Fruit fly (Drosophila melanogaster) whole organism, embryonic: ENCODE results near the gene kel.

Experiments used
- CG10209 ChIP-seq: fragments of 200-800 bp; sonication (Bioruptor generic); optimal IDR thresholded peaks from 3 replicates; lab custom pipeline; 2017; ENCODE audit warnings: missing biosample characterization, mild to moderate bottlenecking, missing genetic modification characterization, missing genetic modification reagents
- CG1024 ChIP-seq: fragments of 200-800 bp; sonication (Bioruptor generic); IDR thresholded peaks from 2 replicates; pipeline ENCODE4 v1.3.6; 2022; ENCODE audit warnings: missing biosample characterization, missing genetic modification characterization
- CG11504 ChIP-seq: fragments of 200-800 bp; sonication (Bioruptor generic); optimal IDR thresholded peaks from 3 replicates; lab custom pipeline; 2019; ENCODE audit warnings: missing biosample characterization, mild to moderate bottlenecking, missing genetic modification characterization, moderate library complexity
- CG12659 ChIP-seq: fragments of 200-800 bp; sonication (Bioruptor generic); optimal IDR thresholded peaks from 3 replicates; lab custom pipeline; 2017; ENCODE audit warnings: mild to moderate bottlenecking, missing biosample characterization, missing genetic modification reagents, missing genetic modification characterization
- CG12744 ChIP-seq: fragments of 200-800 bp; sonication (Bioruptor generic); optimal IDR thresholded peaks from 2 replicates; lab custom pipeline; 2016; ENCODE audit warnings: missing biosample characterization, missing genetic modification characterization
- CG13123 ChIP-seq: fragments of 200-800 bp; sonication (Bioruptor generic); optimal IDR thresholded peaks from 2 replicates; lab custom pipeline; 2016; ENCODE audit warnings: missing biosample characterization, missing genetic modification characterization
- CG13296 ChIP-seq: fragments of 200-800 bp; sonication (Bioruptor generic); optimal IDR thresholded peaks from 3 replicates; lab custom pipeline; 2018; ENCODE audit warnings: missing biosample characterization, mild to moderate bottlenecking, missing genetic modification characterization
- CG17186 ChIP-seq: fragments of 200-800 bp; sonication (Bioruptor generic); optimal IDR thresholded peaks from 3 replicates; lab custom pipeline; 2017; ENCODE audit warnings: missing biosample characterization, missing genetic modification reagents, missing genetic modification characterization
- CG17361 ChIP-seq: fragments of 200-800 bp; sonication (Bioruptor generic); IDR thresholded peaks from 3 replicates; pipeline ENCODE4 v1.3.6; 2022; ENCODE audit warnings: missing biosample characterization, missing genetic modification characterization
- CG2889 ChIP-seq: fragments of 200-800 bp; sonication (Bioruptor generic); IDR thresholded peaks from 3 replicates; pipeline ENCODE4 v1.3.6; 2022; ENCODE audit warnings: missing biosample characterization, missing genetic modification characterization
- CG34224 ChIP-seq: fragments of 200-800 bp; sonication (Bioruptor generic); IDR thresholded peaks from 3 replicates; pipeline ENCODE4 v1.3.6; 2022; ENCODE audit warnings: missing biosample characterization, missing genetic modification characterization; ENCODE audit not compliant: partially characterized antibody
- CG4282 ChIP-seq: fragments of 200-800 bp; sonication (Bioruptor generic); optimal IDR thresholded peaks from 2 replicates; lab custom pipeline; 2016; ENCODE audit warnings: missing biosample characterization, missing genetic modification characterization
- CG4360 ChIP-seq: fragments of 200-800 bp; sonication (Bioruptor generic); IDR thresholded peaks from 2 replicates; pipeline ENCODE4 v1.3.6; 2022; ENCODE audit warnings: missing biosample characterization, missing genetic modification characterization
- CG4404 ChIP-seq: fragments of 200-800 bp; sonication (Bioruptor generic); IDR thresholded peaks from 2 replicates; pipeline ENCODE4 v1.3.6; 2022; ENCODE audit warnings: missing biosample characterization, missing genetic modification characterization
- CG4707 ChIP-seq: fragments of 200-800 bp; sonication (Bioruptor generic); optimal IDR thresholded peaks from 2 replicates; lab custom pipeline; 2018; ENCODE audit warnings: missing biosample characterization, mild to moderate bottlenecking, missing genetic modification characterization, moderate library complexity
- CG7357 ChIP-seq: fragments of 200-800 bp; sonication (Bioruptor generic); IDR thresholded peaks from 3 replicates; pipeline ENCODE4 v1.3.6; 2022; ENCODE audit warnings: missing biosample characterization, missing genetic modification characterization
- CkIIα-i1 ChIP-seq: fragments of 200-800 bp; sonication (Bioruptor generic); IDR thresholded peaks from 2 replicates; pipeline ENCODE4 v1.3.6; 2022; ENCODE audit warnings: missing biosample characterization, missing genetic modification characterization
- Dbx ChIP-seq: fragments of 200-800 bp; sonication (Bioruptor generic); IDR thresholded peaks from 3 replicates; pipeline ENCODE4 v1.3.6; 2022; ENCODE audit warnings: missing biosample characterization, missing genetic modification characterization
- Dip3 ChIP-seq: fragments of 200-800 bp; sonication (Bioruptor generic); optimal IDR thresholded peaks from 3 replicates; lab custom pipeline; 2016; ENCODE audit warnings: missing biosample characterization, missing genetic modification characterization
- E2f2 ChIP-seq: fragments of 200-800 bp; sonication (Bioruptor generic); IDR thresholded peaks from 2 replicates; pipeline ENCODE4 v1.3.6; 2022; ENCODE audit warnings: missing biosample characterization, missing genetic modification characterization
- Lpt ChIP-seq: fragments of >200 bp; optimal IDR thresholded peaks from 2 replicates; lab custom pipeline; 2018; ENCODE audit warnings: missing biosample characterization, missing genetic modification characterization
- NFAT ChIP-seq: fragments of 200-800 bp; sonication (Bioruptor generic); IDR thresholded peaks from 2 replicates; pipeline ENCODE4 v1.3.6; 2022; ENCODE audit warnings: missing biosample characterization, missing genetic modification characterization
- Neu2 ChIP-seq: fragments of 200-800 bp; sonication (Bioruptor generic); optimal IDR thresholded peaks from 3 replicates; lab custom pipeline; 2016; ENCODE audit warnings: missing biosample characterization, missing genetic modification characterization, borderline replicate concordance
- Oli ChIP-seq: fragments of 200-800 bp; sonication (Bioruptor generic); optimal IDR thresholded peaks from 2 replicates; lab custom pipeline; 2018; ENCODE audit warnings: missing biosample characterization, mild to moderate bottlenecking, missing genetic modification characterization, moderate library complexity
- Optix ChIP-seq: fragments of 200-800 bp; sonication (Bioruptor generic); IDR thresholded peaks from 3 replicates; pipeline ENCODE4 v1.3.6; 2022; ENCODE audit warnings: missing biosample characterization, missing genetic modification characterization
- Ravus ChIP-seq: fragments of 200-800 bp; sonication (Bioruptor generic); IDR thresholded peaks from 2 replicates; pipeline ENCODE4 v1.3.6; 2022; ENCODE audit warnings: missing biosample characterization, missing genetic modification characterization
- Sry-δ ChIP-seq: fragments of 200-800 bp; sonication (Bioruptor generic); optimal IDR thresholded peaks from 2 replicates; lab custom pipeline; 2016; ENCODE audit warnings: missing biosample characterization, missing genetic modification characterization
- abd-A ChIP-seq: fragments of 200-800 bp; sonication (Bioruptor generic); optimal IDR thresholded peaks from 3 replicates; lab custom pipeline; 2019; ENCODE audit warnings: missing biosample characterization, mild to moderate bottlenecking, missing genetic modification characterization, moderate library complexity
- ash1 ChIP-seq: fragments of 200-800 bp; sonication (Bioruptor generic); optimal IDR thresholded peaks from 2 replicates; lab custom pipeline; 2018; ENCODE audit warnings: missing biosample characterization, mild to moderate bottlenecking, missing genetic modification characterization
- cg ChIP-seq: fragments of 200-800 bp; sonication (Bioruptor generic); optimal IDR thresholded peaks from 3 replicates; lab custom pipeline; 2019; ENCODE audit warnings: missing biosample characterization, mild to moderate bottlenecking, missing genetic modification characterization, moderate library complexity
- cwo ChIP-seq: fragments of 200-800 bp; sonication (Bioruptor generic); optimal IDR thresholded peaks from 3 replicates; lab custom pipeline; 2017; ENCODE audit warnings: missing biosample characterization, missing genetic modification characterization, mild to moderate bottlenecking, moderate library complexity, missing genetic modification reagents
- da ChIP-seq: fragments of 200-800 bp; sonication (Bioruptor generic); optimal IDR thresholded peaks from 2 replicates; lab custom pipeline; 2016; ENCODE audit warnings: missing biosample characterization, missing genetic modification characterization
- dysf ChIP-seq: fragments of 200-800 bp; sonication (Bioruptor generic); IDR thresholded peaks from 3 replicates; pipeline ENCODE4 v1.3.6; 2022; ENCODE audit warnings: missing biosample characterization, missing genetic modification characterization
- ems ChIP-seq: fragments of 200-800 bp; sonication (Bioruptor generic); optimal IDR thresholded peaks from 3 replicates; lab custom pipeline; 2016; ENCODE audit warnings: missing biosample characterization, missing genetic modification characterization
- ewg ChIP-seq: fragments of 200-800 bp; sonication (Bioruptor generic); optimal IDR thresholded peaks from 3 replicates; lab custom pipeline; 2017; ENCODE audit warnings: mild to moderate bottlenecking, missing biosample characterization, missing genetic modification reagents, missing genetic modification characterization
- gcm2 ChIP-seq: fragments of 200-800 bp; sonication (Bioruptor generic); optimal IDR thresholded peaks from 2 replicates; lab custom pipeline; 2016; ENCODE audit warnings: missing biosample characterization, missing genetic modification characterization
- klu ChIP-seq: fragments of 200-800 bp; sonication (Bioruptor generic); IDR thresholded peaks from 2 replicates; pipeline ENCODE4 v1.3.6; 2022; ENCODE audit warnings: missing biosample characterization, missing genetic modification characterization
- lab ChIP-seq: fragments of 200-800 bp; sonication (Bioruptor generic); optimal IDR thresholded peaks from 3 replicates; lab custom pipeline; 2017; ENCODE audit warnings: missing biosample characterization, missing genetic modification characterization, mild to moderate bottlenecking, moderate library complexity, missing genetic modification reagents
- lilli ChIP-seq: fragments of 200-800 bp; sonication (Bioruptor generic); optimal IDR thresholded peaks from 3 replicates; lab custom pipeline; 2016; ENCODE audit warnings: missing biosample characterization, missing genetic modification characterization
- luna ChIP-seq: fragments of 200-800 bp; sonication (Bioruptor generic); optimal IDR thresholded peaks from 2 replicates; lab custom pipeline; 2016; ENCODE audit warnings: missing biosample characterization, missing genetic modification characterization
- odd ChIP-seq: fragments of 200-800 bp; sonication (Bioruptor generic); optimal IDR thresholded peaks from 2 replicates; lab custom pipeline; 2017; ENCODE audit warnings: missing biosample characterization, mild to moderate bottlenecking, missing genetic modification characterization
- pnt ChIP-seq: fragments of 200-800 bp; sonication (Bioruptor generic); optimal IDR thresholded peaks from 3 replicates; lab custom pipeline; 2016; ENCODE audit warnings: missing biosample characterization, missing genetic modification characterization
- repo ChIP-seq: fragments of 200-800 bp; sonication (Bioruptor generic); optimal IDR thresholded peaks from 2 replicates; lab custom pipeline; 2016; ENCODE audit warnings: missing biosample characterization, missing genetic modification characterization
- stc ChIP-seq: fragments of 200-800 bp; sonication (Bioruptor generic); IDR thresholded peaks from 2 replicates; pipeline ENCODE4 v1.3.6; 2022; ENCODE audit warnings: missing biosample characterization, missing genetic modification characterization
- sug ChIP-seq: fragments of 200-800 bp; optimal IDR thresholded peaks from 2 replicates; lab custom pipeline; 2019; ENCODE audit warnings: missing biosample characterization, mild to moderate bottlenecking, missing genetic modification characterization, moderate library complexity
- tap ChIP-seq: fragments of 200-800 bp; optimal IDR thresholded peaks from 3 replicates; lab custom pipeline; 2019; ENCODE audit warnings: missing biosample characterization, mild to moderate bottlenecking, missing genetic modification characterization, moderate library complexity
- tna ChIP-seq: fragments of 200-800 bp; sonication (Bioruptor generic); IDR thresholded peaks from 2 replicates; pipeline ENCODE4 v1.3.6; 2022; ENCODE audit warnings: missing biosample characterization, missing genetic modification characterization; ENCODE audit not compliant: partially characterized antibody
- trem ChIP-seq: fragments of 200-800 bp; optimal IDR thresholded peaks from 3 replicates; lab custom pipeline; 2019; ENCODE audit warnings: missing biosample characterization, mild to moderate bottlenecking, missing genetic modification characterization, moderate library complexity
- vfl ChIP-seq: fragments of 200-800 bp; sonication (Bioruptor generic); optimal IDR thresholded peaks from 2 replicates; lab custom pipeline; 2016; ENCODE audit warnings: missing biosample characterization, missing genetic modification characterization
- z ChIP-seq: fragments of 200-800 bp; sonication (Bioruptor generic); IDR thresholded peaks from 3 replicates; pipeline ENCODE4 v1.3.6; 2022; ENCODE audit warnings: missing biosample characterization, missing genetic modification characterization

kel gene

DNA sequence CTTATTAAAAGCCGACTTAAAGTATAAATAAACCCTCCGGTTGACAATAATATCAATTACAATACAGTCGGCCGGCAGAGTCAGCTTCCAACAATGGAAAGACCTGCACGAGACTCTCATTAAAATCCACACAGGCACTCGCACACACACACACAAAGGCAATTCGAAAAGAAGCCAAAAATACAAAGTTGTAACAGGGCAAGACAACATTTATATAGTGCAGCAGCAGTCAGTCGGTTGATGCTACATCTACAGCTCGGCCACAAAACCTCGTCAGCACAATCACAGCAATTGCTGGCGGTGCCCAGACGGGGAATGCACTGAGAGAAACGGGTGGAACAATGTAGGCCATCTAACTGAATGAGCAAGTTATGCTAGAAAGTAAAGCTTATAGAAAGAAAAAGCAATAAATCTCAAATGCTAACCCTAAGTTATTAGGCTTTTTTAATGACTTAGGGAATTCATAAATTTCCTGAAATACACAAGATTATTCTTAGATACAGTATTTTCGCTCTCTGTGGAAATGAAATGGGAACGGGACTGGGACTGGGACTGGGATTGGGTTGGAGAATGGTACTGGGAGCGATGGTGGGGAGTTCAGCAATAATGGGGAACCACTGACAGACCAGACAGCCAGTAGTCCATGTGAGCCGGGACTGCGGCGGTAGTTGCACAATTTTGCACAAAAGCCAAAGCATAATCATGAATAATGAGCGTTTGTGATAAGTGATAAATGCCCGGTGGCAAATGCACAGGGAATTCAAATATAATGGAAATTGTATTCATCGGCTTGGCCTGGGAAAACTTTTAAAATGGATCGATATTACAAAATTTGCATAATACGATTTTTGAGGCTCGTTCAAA is 16.3 kb downstream of the kel start (continued):
- TF ChIP-seq CG34224 (GFP tag; lab: Robert Waterston, UW) (no peak), CG11504 (tag; lab: Kevin White, UChicago) (peak; percentile 52), da (GFP tag; lab: Kevin White, UChicago) (no peak), luna (no peak), CG2889 (GFP tag; lab: Robert Waterston, UW) (no peak), sug (tag; lab: Kevin White, UChicago) (no peak), dysf (GFP tag; lab: Robert Waterston, UW) (peak; percentile 45; the same call in 2 of the 3 replicates), CG17186 (GFP tag; lab: Kevin White, UChicago) (no peak), CG4707 (GFP tag; lab: Kevin White, UChicago) (no peak), CG4282 (GFP tag; lab: Kevin White, UChicago) (no peak), cwo (peak; percentile 56), vfl (GFP tag; lab: Kevin White, UChicago) (peak; percentile 10), pnt (GFP tag; lab: Kevin White, UChicago) (peak; percentile 59), Neu2 (no peak), CG1024 (no peak), gcm2 (no peak), stc (GFP tag; lab: Robert Waterston, UW) (no peak), CG10209 (GFP tag; lab: Kevin White, UChicago) (peak; percentile 4), E2f2 (0 out of 2 replicates have a peak, but pooled peaks have one; percentile 19), Dbx (GFP tag; lab: Robert Waterston, UW) (0 out of 3 replicates have a peak, but pooled peaks have one; percentile 10), CG13123 (GFP tag; lab: Kevin White, UChicago) (no peak), cg (GFP tag; lab: Kevin White, UChicago) (no peak), ash1 (GFP tag; lab: Kevin White, UChicago) (no peak), trem (tag; lab: Kevin White, UChicago) (peak; percentile 1), Lpt (GFP tag; lab: Kevin White, UChicago) (no peak), Oli (tag; lab: Kevin White, UChicago) (peak; percentile 45), z (no peak), NFAT (GFP tag; lab: Robert Waterston, UW) (0 out of 2 replicates have a peak, but pooled peaks have one; percentile 11), ewg (GFP tag; lab: Kevin White, UChicago) (peak; percentile 7), CG7357 (peak; percentile 65; the same call in 2 of the 3 replicates), CG12659 (GFP tag; lab: Kevin White, UChicago) (peak; percentile 26), CG4360 (no peak), CG12744 (GFP tag; lab: Kevin White, UChicago) (no peak), CG17361 (GFP tag; lab: Robert Waterston, UW) (no peak), Dip3 (GFP tag; lab: Kevin White, UChicago) (no peak), klu (peak; percentile 25; the same call in 1 of the 2 replicates), Optix (no peak), CG13296 (no peak), Ravus (GFP tag; lab: Robert Waterston, UW) (no peak), CkIIα-i1 (GFP tag; lab: Robert Waterston, UW) (no peak), abd-A (tag; lab: Kevin White, UChicago) (no peak), odd (GFP tag; lab: Kevin White, UChicago) (no peak), ems (GFP tag; lab: Kevin White, UChicago) (peak; percentile 42), tap (peak; percentile 14), repo (GFP tag; lab: Kevin White, UChicago) (no peak), Sry-δ (GFP tag; lab: Kevin White, UChicago) (peak; percentile 15), lab (GFP tag; lab: Kevin White, UChicago) (peak; percentile 68), lilli (GFP tag; lab: Kevin White, UChicago) (peak; percentile 51), tna (no peak), CG4404 (GFP tag; lab: Robert Waterston, UW) (no peak)
